Fruit fly (Drosophila melanogaster): ENCODE data around the gene eIF4EHP.

Gene eIF4EHP

dm6 chr3R:24130080-24130479 lies 21.3 kb upstream of the eIF4EHP start, which contains the start of the genes GatB and Tsc1 (continued):
- TF ChIP-seq hkb (optimal IDR thresholded peaks at IDR 0.05), result peak; percentile 66
- no peak for TF ChIP-seq hkb (GFP tag; IDR thresholded peaks at IDR 0.05)
- TF ChIP-seq Sin3A (optimal IDR thresholded peaks at IDR 0.05), result peak; percentile 61
- TF ChIP-seq CG3838 (GFP tag; optimal IDR thresholded peaks at IDR 0.05), result peak; percentile 97
- TF ChIP-seq Ets65A (GFP tag), result peak; percentile 43
- TF ChIP-seq luna (GFP tag; optimal IDR thresholded peaks at IDR 0.05), result no peak
- TF ChIP-seq Mes4 (GFP tag; optimal IDR thresholded peaks at IDR 0.05), result no peak
- TF ChIP-seq Sry-δ (GFP tag; optimal IDR thresholded peaks at IDR 0.05), result peak; percentile 45
- TF ChIP-seq phol (tag; optimal IDR thresholded peaks at IDR 0.05), result peak; percentile 3
- TF ChIP-seq tin (GFP tag; optimal IDR thresholded peaks at IDR 0.05), result no peak
- TF ChIP-seq tap (tag; optimal IDR thresholded peaks at IDR 0.05), result no peak
- peak; percentile 81 for TF ChIP-seq grn (GFP tag; optimal IDR thresholded peaks at IDR 0.05)
- TF ChIP-seq amos (GFP tag; IDR thresholded peaks at IDR 0.05; ENCODE audit: partially characterized antibody), result peak; percentile 51
- no peak for TF ChIP-seq CG18599 (GFP tag; optimal IDR thresholded peaks at IDR 0.05)
- TF ChIP-seq Scr (GFP tag; IDR thresholded peaks at IDR 0.05; ENCODE audit: partially characterized antibody), result peak; percentile 37
- no peak for TF ChIP-seq CG13775 (GFP tag; optimal IDR thresholded peaks at IDR 0.05)
- no peak for TF ChIP-seq Usf (GFP tag; optimal IDR thresholded peaks at IDR 0.05)
- TF ChIP-seq kah (GFP tag; optimal IDR thresholded peaks at IDR 0.05), result no peak
- no peak for TF ChIP-seq CG5245 (GFP tag; optimal IDR thresholded peaks at IDR 0.05)
- no peak for TF ChIP-seq h (optimal IDR thresholded peaks at IDR 0.05)
- no peak for TF ChIP-seq GATAe (GFP tag; conservative IDR thresholded peaks at IDR 0.05)
- no peak for TF ChIP-seq Lhr (GFP tag; optimal IDR thresholded peaks at IDR 0.05)
- peak; percentile 52; the same call in 1 of the 3 replicates for TF ChIP-seq CG34422 (GFP tag; IDR thresholded peaks at IDR 0.05)
- peak; percentile 48 for TF ChIP-seq trem (tag; optimal IDR thresholded peaks at IDR 0.05)
- TF ChIP-seq Kr (GFP tag; optimal IDR thresholded peaks at IDR 0.05), result no peak
- no peak for TF ChIP-seq nom (GFP tag; optimal IDR thresholded peaks at IDR 0.05)
- no peak for TF ChIP-seq CG2712 (tag; optimal IDR thresholded peaks at IDR 0.05)
- no peak for TF ChIP-seq crol (GFP tag; IDR thresholded peaks at IDR 0.05)
- no peak for TF ChIP-seq lbe (GFP tag; optimal IDR thresholded peaks at IDR 0.05)
- TF ChIP-seq sens (GFP tag), result peak; percentile 6
- no peak for TF ChIP-seq yki (optimal IDR thresholded peaks at IDR 0.05)
- no peak for TF ChIP-seq tx (GFP tag; optimal IDR thresholded peaks at IDR 0.05)
- no peak for TF ChIP-seq Stat92E (GFP tag; optimal IDR thresholded peaks at IDR 0.05)
- no peak for TF ChIP-seq CG6765 (GFP tag; optimal IDR thresholded peaks at IDR 0.05)
- no peak for TF ChIP-seq bab2 (GFP tag; optimal IDR thresholded peaks at IDR 0.05)
- TF ChIP-seq fd3F (GFP tag; optimal IDR thresholded peaks at IDR 0.05), result no peak
- TF ChIP-seq CG6654 (GFP tag; optimal IDR thresholded peaks at IDR 0.05), result no peak
- peak; percentile 68 for TF ChIP-seq CG3847 (GFP tag; IDR thresholded peaks at IDR 0.05)
- TF ChIP-seq MESR4 (GFP tag; optimal IDR thresholded peaks at IDR 0.05), result peak; percentile 56
- TF ChIP-seq CG17186 (GFP tag; optimal IDR thresholded peaks at IDR 0.05), result peak; percentile 81
- TF ChIP-seq CG6791 (GFP tag; IDR thresholded peaks at IDR 0.05; ENCODE audit: partially characterized antibody), result peak; percentile 56; the same call in 1 of the 3 replicates
- peak; percentile 75 for TF ChIP-seq CG4617 (GFP tag; optimal IDR thresholded peaks at IDR 0.05; ENCODE audit: borderline replicate concordance)
- TF ChIP-seq Hand (GFP tag; optimal IDR thresholded peaks at IDR 0.05), result no peak
- TF ChIP-seq E2f2 (GFP tag; IDR thresholded peaks at IDR 0.05), result peak; percentile 72
- no peak for TF ChIP-seq repo (GFP tag; optimal IDR thresholded peaks at IDR 0.05)
- TF ChIP-seq esg (GFP tag; conservative IDR thresholded peaks at IDR 0.05), result no peak
- TF ChIP-seq Blimp-1 (GFP tag; optimal IDR thresholded peaks at IDR 0.05), result no peak
- TF ChIP-seq Aef1 (GFP tag; IDR thresholded peaks at IDR 0.05), result no peak
- no peak for TF ChIP-seq zen2 (GFP tag; IDR thresholded peaks at IDR 0.05; ENCODE audit: partially characterized antibody)
- TF ChIP-seq CG11456 (GFP tag; IDR thresholded peaks at IDR 0.05), result no peak
- no peak for TF ChIP-seq CG16813 (GFP tag; IDR thresholded peaks at IDR 0.05; ENCODE audit: partially characterized antibody)
- TF ChIP-seq CG12744 (GFP tag; optimal IDR thresholded peaks at IDR 0.05), result no peak
